Fruit fly (Drosophila melanogaster): ENCODE data around the gene omd.

Gene omd

dm6 chr3R:13674492-13675033, 12.4 kb downstream of the omd start, which contains the start of gene Task6:
Gene Task6, minus strand, starts transcription at chr3R:13674542.
- TF ChIP-seq Hr96 (GFP tag; optimal IDR thresholded peaks at IDR 0.05) = no peak
- TF ChIP-seq CG11617 (GFP tag; optimal IDR thresholded peaks at IDR 0.05) = no peak
- no peak for TF ChIP-seq CG7045 (GFP tag; optimal IDR thresholded peaks at IDR 0.05)
- no peak for TF ChIP-seq tj (GFP tag; optimal IDR thresholded peaks at IDR 0.05)
- no peak for TF ChIP-seq Clk (GFP tag; optimal IDR thresholded peaks at IDR 0.05)
- no peak for TF ChIP-seq CG14711 (tag; optimal IDR thresholded peaks at IDR 0.05)
- no peak for TF ChIP-seq kay (GFP tag; ENCODE audit: borderline replicate concordance)
- no peak for TF ChIP-seq bab1 (GFP tag; optimal IDR thresholded peaks at IDR 0.05)
- TF ChIP-seq Crg-1 (GFP tag; optimal IDR thresholded peaks at IDR 0.05) = no peak
- TF ChIP-seq CG12768 (GFP tag; optimal IDR thresholded peaks at IDR 0.05) = no peak
- TF ChIP-seq toe (GFP tag; optimal IDR thresholded peaks at IDR 0.05) = no peak
- TF ChIP-seq CG1620 (GFP tag; optimal IDR thresholded peaks at IDR 0.05) = no peak
- no peak for TF ChIP-seq CG33017 (tag; optimal IDR thresholded peaks at IDR 0.05)
- TF ChIP-seq CG7101 (tag; optimal IDR thresholded peaks at IDR 0.05) = no peak

DNA sequence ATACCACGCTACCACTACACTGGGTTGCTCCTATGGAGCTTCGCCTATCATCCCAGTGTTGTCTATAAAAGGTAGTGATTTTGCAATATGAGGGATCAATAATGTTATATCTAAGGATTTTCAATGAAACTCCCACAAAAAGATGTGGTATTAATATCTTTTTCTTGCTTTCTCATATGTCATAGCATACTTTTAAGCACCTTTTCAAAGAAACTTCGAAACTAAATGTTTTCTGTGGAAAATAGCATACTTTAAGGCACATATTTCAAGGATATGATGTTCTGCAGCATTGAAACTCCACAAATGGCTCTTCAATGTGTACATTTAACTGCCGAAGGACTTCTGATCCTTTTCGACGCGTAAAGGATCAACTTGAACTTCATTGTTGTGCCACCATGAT, 14.1 kb downstream of the omd start:
- no peak for TF ChIP-seq CG1620 (GFP tag; optimal IDR thresholded peaks at IDR 0.05)
- no peak for TF ChIP-seq bab1 (GFP tag; optimal IDR thresholded peaks at IDR 0.05)
- no peak for TF ChIP-seq kay (GFP tag; ENCODE audit: borderline replicate concordance)
- TF ChIP-seq Crg-1 (GFP tag; optimal IDR thresholded peaks at IDR 0.05) = no peak
- TF ChIP-seq CG7045 (GFP tag; optimal IDR thresholded peaks at IDR 0.05) = no peak
- TF ChIP-seq pad (GFP tag; optimal IDR thresholded peaks at IDR 0.05) = no peak
- no peak for TF ChIP-seq Clk (GFP tag; optimal IDR thresholded peaks at IDR 0.05)
- TF ChIP-seq CG5204 (GFP tag; optimal IDR thresholded peaks at IDR 0.05) = no peak
- TF ChIP-seq CG12768 (GFP tag; optimal IDR thresholded peaks at IDR 0.05) = no peak
- TF ChIP-seq cnc (optimal IDR thresholded peaks at IDR 0.05) = no peak
- no peak for TF ChIP-seq CG7101 (tag; optimal IDR thresholded peaks at IDR 0.05)
- TF ChIP-seq tj (GFP tag; optimal IDR thresholded peaks at IDR 0.05) = no peak

dm6 chr3R:13665992-13666391, 21.0 kb downstream of the omd start:
- TF ChIP-seq CG12768 (GFP tag; optimal IDR thresholded peaks at IDR 0.05) = peak; percentile 81
- no peak for TF ChIP-seq cnc (optimal IDR thresholded peaks at IDR 0.05)
- TF ChIP-seq kay (GFP tag; ENCODE audit: borderline replicate concordance) = peak; percentile 30

dm6 chr3R:13662149-13662548, 24.9 kb downstream of the omd start:
- no peak for TF ChIP-seq Hr96 (GFP tag; optimal IDR thresholded peaks at IDR 0.05)
- no peak for TF ChIP-seq CG33017 (tag; optimal IDR thresholded peaks at IDR 0.05)
- no peak for TF ChIP-seq CG7101 (tag; optimal IDR thresholded peaks at IDR 0.05)
- no peak for TF ChIP-seq pad (GFP tag; optimal IDR thresholded peaks at IDR 0.05)
- TF ChIP-seq Clk (GFP tag; optimal IDR thresholded peaks at IDR 0.05) = no peak
- peak; percentile 6 for TF ChIP-seq CG12768 (GFP tag; optimal IDR thresholded peaks at IDR 0.05)
- no peak for TF ChIP-seq tj (GFP tag; optimal IDR thresholded peaks at IDR 0.05)

dm6 chr3R:13660924-13661659, 25.9 kb downstream of the omd start, which contains the start of gene B52:
Gene B52, plus strand, starts transcription at chr3R:13661311.
- TF ChIP-seq toe (GFP tag; optimal IDR thresholded peaks at IDR 0.05) (peak; percentile 44), CG5204 (GFP tag; optimal IDR thresholded peaks at IDR 0.05) (peak; percentile 72), Clk (GFP tag; optimal IDR thresholded peaks at IDR 0.05) (peak; percentile 46), CG11617 (GFP tag; optimal IDR thresholded peaks at IDR 0.05) (peak; percentile 86), Hr96 (GFP tag; optimal IDR thresholded peaks at IDR 0.05) (peak; percentile 83), Mnt (GFP tag; optimal IDR thresholded peaks at IDR 0.05) (peak; percentile 72), CG7045 (GFP tag; optimal IDR thresholded peaks at IDR 0.05) (peak; percentile 67), ovo (GFP tag; optimal IDR thresholded peaks at IDR 0.05) (peak; percentile 64), cic (GFP tag; optimal IDR thresholded peaks at IDR 0.05) (peak; percentile 33), Crg-1 (GFP tag; optimal IDR thresholded peaks at IDR 0.05) (peak; percentile 81), cnc (optimal IDR thresholded peaks at IDR 0.05) (no peak), CG12768 (GFP tag; optimal IDR thresholded peaks at IDR 0.05) (peak; percentile 70), kay (GFP tag; ENCODE audit: borderline replicate concordance) (no peak), CG33017 (tag; optimal IDR thresholded peaks at IDR 0.05) (peak; percentile 69), pad (GFP tag; optimal IDR thresholded peaks at IDR 0.05) (peak; percentile 54), CG14711 (tag; optimal IDR thresholded peaks at IDR 0.05) (peak; percentile 51), bab1 (GFP tag; optimal IDR thresholded peaks at IDR 0.05) (peak; percentile 81), CG7101 (tag; optimal IDR thresholded peaks at IDR 0.05) (peak; percentile 82), tj (GFP tag; optimal IDR thresholded peaks at IDR 0.05) (peak; percentile 61), CG1620 (GFP tag; optimal IDR thresholded peaks at IDR 0.05) (peak; percentile 73)

DNA sequence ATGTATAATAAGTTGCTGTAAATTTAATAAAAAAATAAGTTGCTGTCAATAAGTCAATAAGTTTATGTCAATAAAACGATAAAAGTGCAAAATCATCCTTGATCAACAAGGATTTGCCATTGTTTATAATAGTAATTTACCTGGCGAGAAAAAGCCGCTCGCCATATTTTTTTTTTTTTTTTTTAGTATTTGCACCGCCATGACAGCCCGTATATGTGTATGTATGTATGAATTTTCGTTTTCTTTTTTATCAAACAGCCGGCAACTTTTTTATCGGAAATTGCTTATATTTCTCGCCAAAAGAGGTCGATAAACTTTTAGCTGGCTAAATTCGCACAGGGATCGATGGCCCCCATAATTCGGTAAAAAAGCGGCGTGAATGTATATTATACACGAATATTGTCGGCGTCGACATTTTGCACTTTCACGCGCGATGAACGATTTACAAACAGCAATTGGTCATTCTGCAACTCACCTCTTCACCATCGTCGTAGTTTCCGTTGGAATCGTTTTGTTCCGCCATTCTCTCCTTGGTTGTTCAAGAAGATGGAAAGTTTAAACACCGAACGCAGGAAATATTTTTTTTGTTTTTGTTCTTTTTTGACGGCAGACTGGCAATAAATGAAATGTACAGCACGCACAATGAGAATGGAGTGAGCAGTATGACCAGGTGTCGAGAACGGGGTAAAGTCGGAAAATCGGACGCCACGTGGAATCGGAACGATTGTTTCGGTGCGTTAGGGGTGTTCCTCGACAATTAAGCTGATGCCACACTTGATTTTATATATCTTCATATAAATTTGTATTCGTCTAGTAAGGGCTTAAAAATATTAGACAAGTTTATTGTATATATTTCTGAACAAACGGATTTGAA, 26.9 kb downstream of the omd start, which contains the start of gene Hrb87F:
TSS of gene Hrb87F (minus strand) at position 667 of the 874 bp plus-strand sequence.
- TF ChIP-seq toe (GFP tag; optimal IDR thresholded peaks at IDR 0.05) (no peak), CG1620 (GFP tag; optimal IDR thresholded peaks at IDR 0.05) (peak; percentile 10), ovo (GFP tag; optimal IDR thresholded peaks at IDR 0.05) (no peak), CG7101 (tag; optimal IDR thresholded peaks at IDR 0.05) (no peak), pad (GFP tag; optimal IDR thresholded peaks at IDR 0.05) (no peak), kay (GFP tag; ENCODE audit: borderline replicate concordance) (peak; percentile 66), Clk (GFP tag; optimal IDR thresholded peaks at IDR 0.05) (no peak), cnc (optimal IDR thresholded peaks at IDR 0.05) (no peak), Hr96 (GFP tag; optimal IDR thresholded peaks at IDR 0.05) (no peak), CG33017 (tag; optimal IDR thresholded peaks at IDR 0.05) (no peak), tj (GFP tag; optimal IDR thresholded peaks at IDR 0.05) (peak; percentile 69), Crg-1 (GFP tag; optimal IDR thresholded peaks at IDR 0.05) (peak; percentile 3), bab1 (GFP tag; optimal IDR thresholded peaks at IDR 0.05) (peak; percentile 57), CG7045 (GFP tag; optimal IDR thresholded peaks at IDR 0.05) (no peak), CG12768 (GFP tag; optimal IDR thresholded peaks at IDR 0.05) (peak; percentile 19), Mnt (GFP tag; optimal IDR thresholded peaks at IDR 0.05) (peak; percentile 84), cic (GFP tag; optimal IDR thresholded peaks at IDR 0.05) (peak; percentile 40), CG5204 (GFP tag; optimal IDR thresholded peaks at IDR 0.05) (no peak), CG11617 (GFP tag; optimal IDR thresholded peaks at IDR 0.05) (peak; percentile 24), CG14711 (tag; optimal IDR thresholded peaks at IDR 0.05) (no peak)
